Worm (Caenorhabditis elegans) whole organism, early embryonic: ENCODE measurements around the gene dct-5.

Source experiments
- aly-1 ChIP-seq: sonication (generic microtip); optimal IDR thresholded peaks from 2 replicates; lab custom pipeline; 2016; ENCODE audit warnings: missing genetic modification characterization, missing compliant biosample characterization
- ama-1 ChIP-seq: fragments of 150-350 bp; optimal IDR thresholded peaks from 2 replicates; lab custom pipeline; 2014
- ceh-36 ChIP-seq: sonication (generic microtip); optimal IDR thresholded peaks from 2 replicates; lab custom pipeline; 2016; ENCODE audit warnings: missing genetic modification characterization, inconsistent platforms, missing compliant biosample characterization
- pes-1 ChIP-seq: fragments of 200-800 bp; sonication (Bioruptor generic); IDR thresholded peaks from 2 replicates; pipeline ENCODE4 v1.3.6; 2022; ENCODE audit warnings: missing genetic modification reagents, missing genetic modification characterization, missing compliant biosample characterization
- scrt-1 ChIP-seq: fragments of 200-800 bp; sonication (Bioruptor generic); IDR thresholded peaks from 2 replicates; pipeline ENCODE4 v1.3.6; 2022; ENCODE audit warnings: missing genetic modification characterization, missing compliant biosample characterization
- sea-1 ChIP-seq: fragments of 200-800 bp; sonication (Bioruptor generic); conservative IDR thresholded peaks from 2 replicates; pipeline ENCODE4 v1.3.6; 2022; ENCODE audit warnings: missing genetic modification characterization, missing compliant biosample characterization
- tbx-37 ChIP-seq: fragments of 200-800 bp; sonication (Bioruptor generic); conservative IDR thresholded peaks from 2 replicates; pipeline ENCODE4 v1.3.6; 2022; ENCODE audit warnings: missing genetic modification reagents, missing genetic modification characterization, missing compliant biosample characterization

ce11 chrII:5429522-5430257 is 7.0 kb downstream of the dct-5 start, which contains the start of the genes F07F6.4 and F07F6.2:
- TF ChIP-seq tbx-37 (no peak), ama-1 (lab: Kevin White, UChicago) (no peak), sea-1 (GFP tag; lab: Robert Waterston, UW) (no peak), pes-1 (GFP tag; lab: Robert Waterston, UW) (no peak), scrt-1 (GFP tag; lab: Robert Waterston, UW) (no peak), ceh-36 (tag; lab: Kevin White, UChicago) (no peak), aly-1 (no peak)
